Fruit fly (Drosophila melanogaster): ENCODE results near the gene ArgRS.

Gene ArgRS

dm6 chrX:15867863-15868262, 23.9 kb upstream of the ArgRS start, which contains the start of gene Gapdh2 (continued):
- peak; percentile 97 for TF ChIP-seq CG12942 (GFP tag; optimal IDR thresholded peaks at IDR 0.05)
- peak; percentile 97 for TF ChIP-seq Nf-YC (tag; optimal IDR thresholded peaks at IDR 0.05)
- peak; percentile 98 for TF ChIP-seq CG7987 (GFP tag; optimal IDR thresholded peaks at IDR 0.05)
- peak; percentile 100 for TF ChIP-seq CG6813 (GFP tag; optimal IDR thresholded peaks at IDR 0.05)
- TF ChIP-seq CG15479 (GFP tag; optimal IDR thresholded peaks at IDR 0.05) = peak; percentile 10
- TF ChIP-seq nerfin-2 (GFP tag; IDR thresholded peaks at IDR 0.05; ENCODE audit: partially characterized antibody) = no peak
- peak; percentile 99 for TF ChIP-seq kah (GFP tag; optimal IDR thresholded peaks at IDR 0.05)
- peak; percentile 90 for TF ChIP-seq NC2α (GFP tag; optimal IDR thresholded peaks at IDR 0.05)
- TF ChIP-seq Ssrp (tag; optimal IDR thresholded peaks at IDR 0.05) = peak; percentile 97
- TF ChIP-seq Lhr (GFP tag; optimal IDR thresholded peaks at IDR 0.05) = peak; percentile 94
- peak; percentile 97 for TF ChIP-seq zen (tag; optimal IDR thresholded peaks at IDR 0.05)
- TF ChIP-seq CoRest (tag; optimal IDR thresholded peaks at IDR 0.05) = peak; percentile 100
- TF ChIP-seq CG10209 (GFP tag; optimal IDR thresholded peaks at IDR 0.05) = peak; percentile 99
- peak; percentile 98 for TF ChIP-seq CG10431 (GFP tag; optimal IDR thresholded peaks at IDR 0.05)
- peak; percentile 98 for TF ChIP-seq ash1 (GFP tag; optimal IDR thresholded peaks at IDR 0.05)
- no peak; the same call in 1 of the 2 replicates for TF ChIP-seq ro (GFP tag; IDR thresholded peaks at IDR 0.05)
- TF ChIP-seq grn (GFP tag; optimal IDR thresholded peaks at IDR 0.05) = peak; percentile 91
- peak; percentile 95 for TF ChIP-seq GATAe (GFP tag; conservative IDR thresholded peaks at IDR 0.05)
- peak; percentile 96 for TF ChIP-seq croc (GFP tag; conservative IDR thresholded peaks at IDR 0.05)
- peak; percentile 22 for TF ChIP-seq gfzf (GFP tag; optimal IDR thresholded peaks at IDR 0.05)
- peak; percentile 86 for TF ChIP-seq CG4282 (GFP tag; optimal IDR thresholded peaks at IDR 0.05)
- peak; percentile 90 for TF ChIP-seq CG10321 (GFP tag; IDR thresholded peaks at IDR 0.05)
- peak; percentile 96 for TF ChIP-seq en (GFP tag; optimal IDR thresholded peaks at IDR 0.05)
- TF ChIP-seq CG14860 (GFP tag; IDR thresholded peaks at IDR 0.05; ENCODE audit: partially characterized antibody) = no peak
- peak; percentile 97; the same call in 1 of the 2 replicates for TF ChIP-seq ham (GFP tag; IDR thresholded peaks at IDR 0.05)
- peak; percentile 96 for TF ChIP-seq CG15514 (GFP tag; optimal IDR thresholded peaks at IDR 0.05)
- peak; percentile 92 for TF ChIP-seq Bdp1 (GFP tag; optimal IDR thresholded peaks at IDR 0.05)
- peak; percentile 99 for TF ChIP-seq rib (GFP tag; IDR thresholded peaks at IDR 0.05)
- peak; percentile 90 for TF ChIP-seq jumu (GFP tag; optimal IDR thresholded peaks at IDR 0.05)
- peak; percentile 64 for TF ChIP-seq CG9797 (GFP tag; optimal IDR thresholded peaks at IDR 0.05)
- TF ChIP-seq Nf-YA (GFP tag; IDR thresholded peaks at IDR 0.05) = peak; percentile 99
- TF ChIP-seq Nf-YB (GFP tag; optimal IDR thresholded peaks at IDR 0.05) = peak; percentile 92
- TF ChIP-seq Pdp1 (GFP tag; optimal IDR thresholded peaks at IDR 0.05) = peak; percentile 97
- peak in 1 of 2 experiments; percentile 97 for TF ChIP-seq Hr78 (GFP tag; optimal IDR thresholded peaks at IDR 0.05)
- no peak for TF ChIP-seq CG8478 (optimal IDR thresholded peaks at IDR 0.05)
- TF ChIP-seq CG17612 (GFP tag; IDR thresholded peaks at IDR 0.05) = peak; percentile 98
- peak; percentile 92 for TF ChIP-seq Ets97D (GFP tag; optimal IDR thresholded peaks at IDR 0.05)
- TF ChIP-seq mirr (GFP tag; optimal IDR thresholded peaks at IDR 0.05) = peak; percentile 100
- peak; percentile 96 for TF ChIP-seq CG9215 (GFP tag; IDR thresholded peaks at IDR 0.05)
- TF ChIP-seq CG11560 (tag; IDR thresholded peaks at IDR 0.05) = no peak; the same call in 1 of the 3 replicates
- TF ChIP-seq fru (optimal IDR thresholded peaks at IDR 0.05) = no peak
- peak; percentile 100 for TF ChIP-seq Atf6 (GFP tag; IDR thresholded peaks at IDR 0.05)
- peak; percentile 99 for TF ChIP-seq CG9817 (tag; optimal IDR thresholded peaks at IDR 0.05)
- TF ChIP-seq CG17328 (GFP tag; IDR thresholded peaks at IDR 0.05) = peak; percentile 99
- no peak for TF ChIP-seq h (optimal IDR thresholded peaks at IDR 0.05)
- TF ChIP-seq Antp (GFP tag; optimal IDR thresholded peaks at IDR 0.05) = peak; percentile 89
- peak; percentile 95 for TF ChIP-seq CG7786 (GFP tag; optimal IDR thresholded peaks at IDR 0.05)
- TF ChIP-seq CG11696 (GFP tag; IDR thresholded peaks at IDR 0.05) = peak; percentile 97
- TF ChIP-seq PHDP (tag; optimal IDR thresholded peaks at IDR 0.05) = peak; percentile 100
- TF ChIP-seq ci (GFP tag; IDR thresholded peaks at IDR 0.05) = peak; percentile 100
- peak; percentile 98 for TF ChIP-seq CG6689 (GFP tag; IDR thresholded peaks at IDR 0.05)
